Fruit fly (Drosophila melanogaster) whole organism, wandering third instar larva: Measurements from ENCODE around the gene dsx.

Experiments
- CG9705 ChIP-seq: fragments of 200-800 bp; sonication (Bioruptor generic); optimal IDR thresholded peaks from 2 replicates; lab custom pipeline; 2018; ENCODE audit warnings: missing biosample characterization, mild to moderate bottlenecking, missing genetic modification characterization
- GATAd ChIP-seq: sonication (Bioruptor generic); optimal IDR thresholded peaks from 2 replicates; lab custom pipeline; 2016; ENCODE audit warnings: missing biosample characterization, missing genetic modification characterization
- Myc ChIP-seq: fragments of >200 bp; optimal IDR thresholded peaks from 2 replicates; lab custom pipeline; 2017
- br ChIP-seq: fragments of 200-800 bp; sonication (Bioruptor generic); optimal IDR thresholded peaks from 2 replicates; lab custom pipeline; 2016; ENCODE audit warnings: missing biosample characterization, missing genetic modification characterization
- pan ChIP-seq: fragments of >200 bp; optimal IDR thresholded peaks from 2 replicates; lab custom pipeline; 2017
- usp ChIP-seq: fragments of >200 bp; optimal IDR thresholded peaks from 2 replicates; lab custom pipeline; 2017; ENCODE audit warnings: missing biosample characterization, missing genetic modification characterization

DNA sequence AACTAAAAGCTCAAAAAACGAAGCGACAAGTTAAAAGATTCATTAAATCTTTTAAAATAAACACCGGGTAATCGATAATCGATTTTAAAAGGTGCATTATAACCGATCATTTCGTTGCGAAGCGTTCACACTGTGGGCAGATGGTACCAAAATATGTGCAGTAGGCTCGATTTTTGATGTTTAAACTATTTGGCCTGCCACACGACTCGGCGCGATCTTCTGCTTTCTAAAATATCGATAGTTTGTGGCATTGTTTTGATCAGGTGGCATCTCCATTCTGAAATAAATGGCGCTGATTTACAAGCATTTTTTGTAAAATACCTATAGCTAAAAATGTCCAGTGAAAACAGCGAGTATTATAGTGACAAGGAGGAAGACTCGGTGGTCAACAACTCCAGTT lies 47.0 kb downstream of the dsx start, which contains the start of the genes CG10445 and lds:
- no peak for TF ChIP-seq GATAd
- no peak for TF ChIP-seq pan (lab: Kevin White, UChicago)
- no peak for TF ChIP-seq usp (GFP tag; lab: Kevin White, UChicago)
- TF ChIP-seq Myc (lab: Kevin White, UChicago) = no peak
- TF ChIP-seq br (GFP tag; lab: Kevin White, UChicago) = no peak
- TF ChIP-seq CG9705 (GFP tag; lab: Kevin White, UChicago) = no peak
